Worm (Caenorhabditis elegans): Measurements from ENCODE around the gene msp-76.

The msp-76 gene

ce11 chrIV:9672434-9672833, 16.4 kb upstream of the msp-76 start:
- TF ChIP-seq nhr-129 (tag; optimal IDR thresholded peaks at IDR 0.05) (peak; percentile 45), nhr-11 (tag; optimal IDR thresholded peaks at IDR 0.05) (no peak), nhr-10 (tag; optimal IDR thresholded peaks at IDR 0.05) (no peak), R02D3.7 (tag; optimal IDR thresholded peaks at IDR 0.05) (no peak), fos-1 (tag; optimal IDR thresholded peaks at IDR 0.05) (peak; percentile 39), C34F6.9 (tag; optimal IDR thresholded peaks at IDR 0.05) (no peak), ztf-11 (tag; optimal IDR thresholded peaks at IDR 0.05) (no peak), unc-62 (GFP tag; optimal IDR thresholded peaks at IDR 0.05) (no peak), aly-2 (tag; optimal IDR thresholded peaks at IDR 0.05) (no peak), nhr-23 (tag; optimal IDR thresholded peaks at IDR 0.05) (no peak), ZK546.5 (tag; optimal IDR thresholded peaks at IDR 0.05) (no peak), peb-1 (tag; optimal IDR thresholded peaks at IDR 0.05) (no peak), skn-1 (tag; optimal IDR thresholded peaks at IDR 0.05) (no peak), lin-13 (GFP tag; optimal IDR thresholded peaks at IDR 0.05) (no peak), ama-1 (optimal IDR thresholded peaks at IDR 0.05) (no peak), nhr-25 (tag; optimal IDR thresholded peaks at IDR 0.05) (peak; percentile 73), mab-5 (tag; optimal IDR thresholded peaks at IDR 0.05) (no peak), sma-9 (GFP tag; optimal IDR thresholded peaks at IDR 0.05) (peak; percentile 92), sma-9 (tag; optimal IDR thresholded peaks at IDR 0.05) (no peak), snpc-4 (tag; optimal IDR thresholded peaks at IDR 0.05) (no peak), gmeb-1 (tag; optimal IDR thresholded peaks at IDR 0.05) (peak; percentile 44), nhr-237 (tag; optimal IDR thresholded peaks at IDR 0.05) (no peak), unc-39 (tag; optimal IDR thresholded peaks at IDR 0.05) (no peak), blmp-1 (tag; optimal IDR thresholded peaks at IDR 0.05; ENCODE audit: insufficient read depth) (peak; percentile 34), lsy-2 (tag; optimal IDR thresholded peaks at IDR 0.05) (peak in 1 of 2 experiments; percentile 81), nhr-12 (tag; optimal IDR thresholded peaks at IDR 0.05) (no peak), lin-39 (tag; optimal IDR thresholded peaks at IDR 0.05) (no peak), zag-1 (tag; optimal IDR thresholded peaks at IDR 0.05) (no peak), dmd-4 (tag; optimal IDR thresholded peaks at IDR 0.05) (no peak), elt-3 (tag; optimal IDR thresholded peaks at IDR 0.05) (no peak), ztf-1 (GFP tag; conservative IDR thresholded peaks at IDR 0.05) (no peak), crh-2 (tag; optimal IDR thresholded peaks at IDR 0.05) (peak; percentile 13), mdl-1 (tag; optimal IDR thresholded peaks at IDR 0.05) (peak in 1 of 2 experiments; percentile 41), sma-3 (GFP tag; optimal IDR thresholded peaks at IDR 0.05) (peak; percentile 84), nhr-77 (tag; optimal IDR thresholded peaks at IDR 0.05) (no peak), Y55F3AM.14 (GFP tag; optimal IDR thresholded peaks at IDR 0.05) (peak; percentile 8), nhr-21 (tag; optimal IDR thresholded peaks at IDR 0.05) (peak; percentile 92), ztf-4 (tag; optimal IDR thresholded peaks at IDR 0.05) (no peak)

- no peak for TF ChIP-seq nhr-129 (tag; optimal IDR thresholded peaks at IDR 0.05)
- no peak for TF ChIP-seq ama-1 (optimal IDR thresholded peaks at IDR 0.05)
- peak; percentile 81 for TF ChIP-seq blmp-1 (tag; optimal IDR thresholded peaks at IDR 0.05; ENCODE audit: insufficient read depth)
- no peak for TF ChIP-seq ztf-4 (tag; optimal IDR thresholded peaks at IDR 0.05)
- TF ChIP-seq sma-3 (GFP tag; optimal IDR thresholded peaks at IDR 0.05) = no peak
- peak; percentile 32 for TF ChIP-seq sma-9 (GFP tag; optimal IDR thresholded peaks at IDR 0.05)
- no peak for TF ChIP-seq sma-9 (tag; optimal IDR thresholded peaks at IDR 0.05)
- no peak for TF ChIP-seq zag-1 (tag; optimal IDR thresholded peaks at IDR 0.05)
- peak; percentile 41 for TF ChIP-seq nhr-25 (tag; optimal IDR thresholded peaks at IDR 0.05)
- no peak for TF ChIP-seq nhr-237 (tag; optimal IDR thresholded peaks at IDR 0.05)
- no peak for TF ChIP-seq nhr-12 (tag; optimal IDR thresholded peaks at IDR 0.05)
- TF ChIP-seq lin-11 (tag; optimal IDR thresholded peaks at IDR 0.05) = no peak
- TF ChIP-seq ztf-11 (tag; optimal IDR thresholded peaks at IDR 0.05) = no peak
Measured at ce11 chrIV:9673206-9673605, 15.6 kb upstream of the msp-76 start.

ce11 chrIV:9673683-9674336, 15.0 kb upstream of the msp-76 start:
- TF ChIP-seq mdl-1 (tag; optimal IDR thresholded peaks at IDR 0.05) = peak in 1 of 2 experiments; percentile 30
- no peak for TF ChIP-seq egl-27 (tag; optimal IDR thresholded peaks at IDR 0.05)
- TF ChIP-seq dmd-4 (tag; optimal IDR thresholded peaks at IDR 0.05) = no peak
- TF ChIP-seq lin-11 (tag; optimal IDR thresholded peaks at IDR 0.05) = no peak
- TF ChIP-seq fos-1 (tag; optimal IDR thresholded peaks at IDR 0.05) = peak; percentile 25
- TF ChIP-seq sma-9 (GFP tag; optimal IDR thresholded peaks at IDR 0.05) = peak; percentile 60
- no peak for TF ChIP-seq sma-9 (tag; optimal IDR thresholded peaks at IDR 0.05)
- TF ChIP-seq crh-2 (tag; optimal IDR thresholded peaks at IDR 0.05) = peak; percentile 71
- TF ChIP-seq nhr-237 (tag; optimal IDR thresholded peaks at IDR 0.05) = no peak
- TF ChIP-seq elt-1 (tag; optimal IDR thresholded peaks at IDR 0.05) = peak; percentile 48
- TF ChIP-seq Y55F3AM.14 (GFP tag; optimal IDR thresholded peaks at IDR 0.05) = no peak
